Worm (Caenorhabditis elegans) whole organism, L1 larva: ENCODE data around the gene txt-1.

Source experiments
- hpl-2 ChIP-seq: fragments of 150-350 bp; optimal IDR thresholded peaks from 2 replicates; lab custom pipeline; 2014; ENCODE audit warnings: missing biosample characterization, missing genetic modification reagents, missing genetic modification characterization
- mdl-1 ChIP-seq, 2 experiments: fragments of 150-350 bp; optimal IDR thresholded peaks; 2 replicates each; lab custom pipeline; 2014 to 2017; ENCODE audit warnings: missing biosample characterization in 2 of 2, missing genetic modification characterization in 2 of 2, inconsistent platforms in 1 of 2
- nhr-76 ChIP-seq: sonication (generic microtip); optimal IDR thresholded peaks from 2 replicates; lab custom pipeline; 2017; ENCODE audit warnings: missing biosample characterization, missing genetic modification characterization
- zag-1 ChIP-seq: fragments of 150-350 bp; optimal IDR thresholded peaks from 2 replicates; lab custom pipeline; 2014; ENCODE audit warnings: missing biosample characterization, missing genetic modification characterization

- no peak for TF ChIP-seq mdl-1 (tag; optimal IDR thresholded peaks at IDR 0.05; lab: Kevin White, UChicago)
- no peak for TF ChIP-seq nhr-76 (tag; lab: Kevin White, UChicago)
- TF ChIP-seq hpl-2 (GFP tag; lab: Kevin White, UChicago): no peak
- no peak for TF ChIP-seq zag-1
Measured at ce11 chrII:86794-87193, 19.2 kb upstream of the txt-1 start.
